Worm (Caenorhabditis elegans): ENCODE data around the gene C16E9.2.

Gene C16E9.2

DNA sequence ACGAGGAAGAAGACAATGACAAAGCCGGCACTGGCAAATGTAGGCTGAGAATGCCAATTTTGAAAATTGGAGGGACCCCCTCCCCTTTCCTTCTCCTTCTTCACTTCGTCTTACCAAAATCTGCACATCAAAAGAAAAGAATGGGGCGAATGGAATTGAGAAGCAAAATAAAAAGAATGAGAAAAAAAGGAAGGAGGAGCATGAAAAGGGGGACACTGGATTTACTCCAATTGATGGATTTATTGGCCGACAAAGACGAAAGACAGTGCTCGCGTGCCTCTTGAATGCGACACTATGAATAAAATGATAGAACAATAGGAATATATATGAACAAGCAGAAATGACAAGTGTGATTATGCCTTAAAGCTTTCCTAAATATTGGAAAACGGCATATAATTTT lies 23.4 kb downstream of the C16E9.2 start:
- TF ChIP-seq ztf-11 (tag; optimal IDR thresholded peaks at IDR 0.05): no peak
- no peak for TF ChIP-seq ztf-1 (GFP tag; conservative IDR thresholded peaks at IDR 0.05)
- no peak for TF ChIP-seq blmp-1 (tag; optimal IDR thresholded peaks at IDR 0.05; ENCODE audit: insufficient read depth)
- no peak for TF ChIP-seq skn-1 (tag; optimal IDR thresholded peaks at IDR 0.05)
- TF ChIP-seq ama-1 (optimal IDR thresholded peaks at IDR 0.05): no peak
- TF ChIP-seq unc-55 (GFP tag; optimal IDR thresholded peaks at IDR 0.05): no peak
- no peak for TF ChIP-seq snpc-4 (tag; optimal IDR thresholded peaks at IDR 0.05)
- no peak for TF ChIP-seq aly-2 (tag; optimal IDR thresholded peaks at IDR 0.05)
- TF ChIP-seq nhr-6 (tag; optimal IDR thresholded peaks at IDR 0.05): no peak
- TF ChIP-seq lin-11 (tag; optimal IDR thresholded peaks at IDR 0.05): no peak
- TF ChIP-seq egl-27 (tag; optimal IDR thresholded peaks at IDR 0.05): no peak
- no peak for TF ChIP-seq ztf-4 (tag; optimal IDR thresholded peaks at IDR 0.05)
- no peak for TF ChIP-seq lin-39 (tag; optimal IDR thresholded peaks at IDR 0.05)

DNA sequence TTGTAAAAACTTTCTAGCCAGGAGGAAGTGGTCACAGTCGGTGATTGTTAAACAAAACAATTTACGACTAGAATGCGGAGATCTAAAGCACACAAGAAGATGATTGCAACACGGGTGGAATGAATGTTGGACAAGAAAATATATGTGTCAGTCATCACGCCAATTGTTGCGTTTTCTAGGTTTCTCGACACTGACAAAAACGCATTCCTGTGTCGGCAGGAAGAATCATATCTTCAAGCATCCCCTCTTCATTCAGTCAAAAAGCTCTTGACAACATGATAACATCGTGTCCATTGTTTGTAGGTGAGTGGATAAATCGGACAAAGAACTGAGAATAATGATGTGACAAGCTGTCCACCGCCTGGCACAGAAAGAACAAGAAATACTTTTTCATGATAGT lies 24.0 kb downstream of the C16E9.2 start:
- TF ChIP-seq F13H6.1 (tag; optimal IDR thresholded peaks at IDR 0.05): peak; percentile 10
- TF ChIP-seq nhr-129 (tag; optimal IDR thresholded peaks at IDR 0.05): peak; percentile 41
- no peak for TF ChIP-seq lin-11 (tag; optimal IDR thresholded peaks at IDR 0.05)

ce11 chrX:6962347-6962746 lies 26.8 kb downstream of the C16E9.2 start:
- TF ChIP-seq elt-3 (tag; optimal IDR thresholded peaks at IDR 0.05) (no peak), aly-2 (tag; optimal IDR thresholded peaks at IDR 0.05) (no peak), C34F6.9 (tag; optimal IDR thresholded peaks at IDR 0.05) (peak; percentile 13), lsy-2 (tag; optimal IDR thresholded peaks at IDR 0.05) (peak in 1 of 2 experiments; percentile 2), blmp-1 (tag; optimal IDR thresholded peaks at IDR 0.05; ENCODE audit: insufficient read depth) (no peak), nhr-129 (tag; optimal IDR thresholded peaks at IDR 0.05) (no peak), ztf-4 (tag; optimal IDR thresholded peaks at IDR 0.05) (no peak)

ce11 chrX:6963842-6964241 lies 28.3 kb downstream of the C16E9.2 start:
- TF ChIP-seq skn-1 (tag; optimal IDR thresholded peaks at IDR 0.05) (no peak), alr-1 (tag; optimal IDR thresholded peaks at IDR 0.05) (no peak), C34F6.9 (tag; optimal IDR thresholded peaks at IDR 0.05) (no peak)

DNA sequence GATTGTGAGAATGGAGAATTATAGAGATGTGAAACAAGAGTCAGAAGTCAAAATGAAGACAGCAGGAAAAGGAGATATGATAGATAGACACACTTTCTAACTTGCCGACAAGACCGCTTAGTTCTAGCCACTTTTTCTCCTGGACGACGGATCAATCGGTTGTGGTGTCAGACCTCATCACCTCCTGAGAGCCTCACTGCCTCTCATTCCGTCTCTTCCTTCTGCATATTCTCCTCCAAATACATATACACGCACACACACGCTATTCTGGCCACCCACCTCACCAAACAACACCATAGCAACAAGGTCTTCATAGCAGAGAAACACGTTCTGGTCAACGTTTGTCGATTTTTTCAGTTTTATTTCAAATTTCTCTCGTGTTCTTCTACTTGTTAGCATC lies 31.5 kb downstream of the C16E9.2 start, which contains the start of gene F01E11.3:
Gene F01E11.3, plus strand, starts transcription at position 301 of the 400 bp plus-strand sequence.
- TF ChIP-seq ZK546.5 (tag; optimal IDR thresholded peaks at IDR 0.05) (no peak), Y55F3AM.14 (GFP tag; optimal IDR thresholded peaks at IDR 0.05) (no peak), nhr-11 (tag; optimal IDR thresholded peaks at IDR 0.05) (no peak), nhr-10 (tag; optimal IDR thresholded peaks at IDR 0.05) (no peak), aly-2 (tag; optimal IDR thresholded peaks at IDR 0.05) (no peak), C34F6.9 (tag; optimal IDR thresholded peaks at IDR 0.05) (no peak), sma-9 (GFP tag; optimal IDR thresholded peaks at IDR 0.05) (no peak), sma-9 (tag; optimal IDR thresholded peaks at IDR 0.05) (no peak), unc-62 (GFP tag; optimal IDR thresholded peaks at IDR 0.05) (no peak), ztf-11 (tag; optimal IDR thresholded peaks at IDR 0.05) (no peak)

- TF ChIP-seq blmp-1 (tag; optimal IDR thresholded peaks at IDR 0.05; ENCODE audit: insufficient read depth) (no peak), unc-62 (GFP tag; optimal IDR thresholded peaks at IDR 0.05) (no peak), sma-3 (GFP tag; optimal IDR thresholded peaks at IDR 0.05) (no peak), fos-1 (tag; optimal IDR thresholded peaks at IDR 0.05) (no peak), snpc-4 (tag; optimal IDR thresholded peaks at IDR 0.05) (no peak), nhr-25 (tag; optimal IDR thresholded peaks at IDR 0.05) (no peak), lsy-2 (tag; optimal IDR thresholded peaks at IDR 0.05) (no peak), alr-1 (tag; optimal IDR thresholded peaks at IDR 0.05) (no peak)
These were observed 33.0 kb downstream of the C16E9.2 start for ce11 chrX:6968553-6968952.

DNA sequence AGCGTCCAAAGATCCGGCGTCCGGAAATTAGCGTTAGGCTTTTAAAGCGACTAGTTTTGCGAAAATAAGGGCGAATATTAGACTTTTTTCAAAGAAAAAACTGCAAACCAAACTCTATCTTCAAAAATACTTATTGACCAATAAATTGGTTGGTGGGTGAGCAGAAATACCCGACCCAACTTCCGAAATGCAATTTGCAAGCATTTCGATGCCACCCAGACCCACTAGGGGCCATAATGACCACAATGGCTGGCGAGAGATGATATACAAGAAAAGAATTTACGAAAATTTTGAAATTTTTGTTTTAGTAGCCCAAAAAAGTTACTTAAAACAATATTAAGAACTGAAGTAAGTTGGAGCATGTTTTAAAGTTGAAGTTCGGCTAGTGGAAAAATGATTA lies 34.6 kb downstream of the C16E9.2 start:
- TF ChIP-seq elt-3 (tag; optimal IDR thresholded peaks at IDR 0.05): no peak
- TF ChIP-seq ztf-1 (GFP tag; conservative IDR thresholded peaks at IDR 0.05): no peak
- no peak for TF ChIP-seq lsy-2 (tag; optimal IDR thresholded peaks at IDR 0.05)
- no peak for TF ChIP-seq unc-55 (GFP tag; optimal IDR thresholded peaks at IDR 0.05)
- no peak for TF ChIP-seq gmeb-1 (tag; optimal IDR thresholded peaks at IDR 0.05)
- TF ChIP-seq egl-27 (tag; optimal IDR thresholded peaks at IDR 0.05): no peak
- no peak for TF ChIP-seq alr-1 (tag; optimal IDR thresholded peaks at IDR 0.05)
- no peak for TF ChIP-seq sma-3 (GFP tag; optimal IDR thresholded peaks at IDR 0.05)
